Fruit fly (Drosophila melanogaster) whole organism, embryonic: ENCODE measurements around the gene CG17778.

Experiments used
- Atf-2 ChIP-seq: fragments of 200-800 bp; sonication (Bioruptor generic); optimal IDR thresholded peaks from 2 replicates; lab custom pipeline; 2016; ENCODE audit warnings: missing biosample characterization, missing genetic modification characterization
- Awh ChIP-seq: fragments of 200-800 bp; sonication (Bioruptor generic); IDR thresholded peaks from 2 replicates; pipeline ENCODE4, ENCODE4 v1.3.6; 2022; ENCODE audit warnings: missing biosample characterization, missing genetic modification characterization
- B-H1 ChIP-seq: fragments of 200-800 bp; sonication (Bioruptor generic); IDR thresholded peaks from 3 replicates; pipeline ENCODE4 v1.3.6; 2022; ENCODE audit warnings: missing biosample characterization, missing genetic modification characterization
- CG10321 ChIP-seq: fragments of 200-800 bp; sonication (Bioruptor generic); IDR thresholded peaks from 2 replicates; pipeline ENCODE4 v1.3.6; 2022; ENCODE audit warnings: missing biosample characterization, missing genetic modification characterization
- CG11695 ChIP-seq: fragments of 200-800 bp; sonication (Bioruptor generic); IDR thresholded peaks from 3 replicates; pipeline ENCODE4 v1.3.6; 2022; ENCODE audit warnings: missing biosample characterization, missing genetic modification characterization
- CG12155 ChIP-seq: fragments of 200-800 bp; sonication (Bioruptor generic); optimal IDR thresholded peaks from 3 replicates; lab custom pipeline; 2016; ENCODE audit warnings: missing biosample characterization, missing genetic modification characterization
- CG12219 ChIP-seq: fragments of 200-800 bp; sonication (Bioruptor generic); optimal IDR thresholded peaks from 3 replicates; lab custom pipeline; 2018; ENCODE audit warnings: missing biosample characterization, mild to moderate bottlenecking, missing genetic modification characterization
- CG12744 ChIP-seq: fragments of 200-800 bp; sonication (Bioruptor generic); optimal IDR thresholded peaks from 2 replicates; lab custom pipeline; 2016; ENCODE audit warnings: missing biosample characterization, missing genetic modification characterization
- CG13894 ChIP-seq: fragments of 200-800 bp; sonication (Bioruptor generic); optimal IDR thresholded peaks from 3 replicates; lab custom pipeline; 2018; ENCODE audit warnings: missing biosample characterization, mild to moderate bottlenecking, missing genetic modification characterization, moderate library complexity
- CG15073 ChIP-seq: fragments of 200-800 bp; sonication (Bioruptor generic); optimal IDR thresholded peaks from 2 replicates; lab custom pipeline; 2016; ENCODE audit warnings: missing biosample characterization, missing genetic modification characterization
- CG15601 ChIP-seq: fragments of 200-800 bp; sonication (Bioruptor generic); optimal IDR thresholded peaks from 3 replicates; lab custom pipeline; 2019; ENCODE audit warnings: missing biosample characterization, mild to moderate bottlenecking, missing genetic modification characterization, moderate library complexity
- CG1602 ChIP-seq: fragments of 200-800 bp; sonication (Bioruptor generic); optimal IDR thresholded peaks from 3 replicates; lab custom pipeline; 2016; ENCODE audit warnings: missing biosample characterization, missing genetic modification characterization
- CG17186 ChIP-seq: fragments of 200-800 bp; sonication (Bioruptor generic); optimal IDR thresholded peaks from 3 replicates; lab custom pipeline; 2017; ENCODE audit warnings: missing biosample characterization, missing genetic modification reagents, missing genetic modification characterization
- CG17359 ChIP-seq: fragments of 200-800 bp; sonication (Bioruptor generic); optimal IDR thresholded peaks from 3 replicates; lab custom pipeline; 2018; ENCODE audit warnings: missing biosample characterization, mild to moderate bottlenecking, missing genetic modification characterization, moderate library complexity
- CG31224 ChIP-seq: fragments of 200-800 bp; sonication (Bioruptor generic); IDR thresholded peaks from 2 replicates; pipeline ENCODE4 v1.3.6; 2022; ENCODE audit warnings: missing biosample characterization, missing genetic modification characterization
- CG34376 ChIP-seq: fragments of 200-800 bp; sonication (Bioruptor generic); optimal IDR thresholded peaks from 2 replicates; lab custom pipeline; 2018; ENCODE audit warnings: missing biosample characterization, mild to moderate bottlenecking, missing genetic modification characterization
- CG6765 ChIP-seq: fragments of 200-800 bp; sonication (Bioruptor generic); optimal IDR thresholded peaks from 3 replicates; lab custom pipeline; 2017; ENCODE audit warnings: missing biosample characterization, mild to moderate bottlenecking, missing genetic modification characterization
- CG6791 ChIP-seq: fragments of 200-800 bp; sonication (Bioruptor generic); IDR thresholded peaks from 3 replicates; pipeline ENCODE4 v1.3.6; 2022; ENCODE audit warnings: missing biosample characterization, missing genetic modification characterization; ENCODE audit not compliant: partially characterized antibody
- CG7556 ChIP-seq: fragments of 200-800 bp; sonication (Bioruptor generic); optimal IDR thresholded peaks from 2 replicates; lab custom pipeline; 2017; ENCODE audit warnings: missing biosample characterization, mild to moderate bottlenecking, missing genetic modification characterization
- CG7928 ChIP-seq: fragments of 200-800 bp; sonication (Bioruptor generic); optimal IDR thresholded peaks from 2 replicates; lab custom pipeline; 2017; ENCODE audit warnings: missing biosample characterization, mild to moderate bottlenecking, missing genetic modification characterization
- CG9817 ChIP-seq: fragments of 200-800 bp; sonication (Bioruptor generic); optimal IDR thresholded peaks from 2 replicates; lab custom pipeline; 2018; ENCODE audit warnings: missing biosample characterization, mild to moderate bottlenecking, missing genetic modification characterization, moderate library complexity
- Dip3 ChIP-seq: fragments of 200-800 bp; sonication (Bioruptor generic); optimal IDR thresholded peaks from 3 replicates; lab custom pipeline; 2016; ENCODE audit warnings: missing biosample characterization, missing genetic modification characterization
- Dp ChIP-seq: fragments of 200-800 bp; sonication (Bioruptor generic); optimal IDR thresholded peaks from 2 replicates; lab custom pipeline; 2018; ENCODE audit warnings: missing biosample characterization, mild to moderate bottlenecking, missing genetic modification characterization, moderate library complexity
- E2f2 ChIP-seq: fragments of 200-800 bp; sonication (Bioruptor generic); IDR thresholded peaks from 2 replicates; pipeline ENCODE4 v1.3.6; 2022; ENCODE audit warnings: missing biosample characterization, missing genetic modification characterization
- Ets97D ChIP-seq: fragments of 200-800 bp; sonication (Bioruptor generic); optimal IDR thresholded peaks from 3 replicates; lab custom pipeline; 2016; ENCODE audit warnings: missing biosample characterization, missing genetic modification characterization
- HLH54F ChIP-seq: fragments of 200-800 bp; sonication (Bioruptor generic); optimal IDR thresholded peaks from 3 replicates; lab custom pipeline; 2016; ENCODE audit warnings: missing biosample characterization, missing genetic modification characterization
- Myb ChIP-seq: fragments of 200-800 bp; sonication (Bioruptor generic); optimal IDR thresholded peaks from 2 replicates; lab custom pipeline; 2016; ENCODE audit warnings: missing biosample characterization, missing genetic modification characterization
- Tbp ChIP-seq: fragments of >200 bp; optimal IDR thresholded peaks from 2 replicates; lab custom pipeline; 2018; ENCODE audit warnings: missing biosample characterization, missing genetic modification characterization
- Xbp1 ChIP-seq: fragments of 200-800 bp; sonication (Bioruptor generic); optimal IDR thresholded peaks from 3 replicates; lab custom pipeline; 2016; ENCODE audit warnings: missing biosample characterization, mild to moderate bottlenecking, missing genetic modification characterization
- ac ChIP-seq: fragments of 200-800 bp; sonication (Bioruptor generic); optimal IDR thresholded peaks from 3 replicates; lab custom pipeline; 2017; ENCODE audit warnings: missing biosample characterization, mild to moderate bottlenecking, missing genetic modification characterization
- aop ChIP-seq: fragments of 200-800 bp; sonication (Bioruptor generic); IDR thresholded peaks from 2 replicates; pipeline ENCODE4 v1.3.6; 2022; ENCODE audit warnings: missing biosample characterization, missing genetic modification characterization
- ash1 ChIP-seq: fragments of 200-800 bp; sonication (Bioruptor generic); optimal IDR thresholded peaks from 2 replicates; lab custom pipeline; 2018; ENCODE audit warnings: missing biosample characterization, mild to moderate bottlenecking, missing genetic modification characterization
- bbx ChIP-seq: fragments of 200-800 bp; sonication (Bioruptor generic); IDR thresholded peaks from 2 replicates; pipeline ENCODE4 v1.3.6; 2022; ENCODE audit warnings: missing biosample characterization, missing genetic modification characterization; ENCODE audit not compliant: partially characterized antibody
- btn ChIP-seq: fragments of 200-800 bp; sonication (Bioruptor generic); optimal IDR thresholded peaks from 2 replicates; lab custom pipeline; 2016; ENCODE audit warnings: missing biosample characterization, missing genetic modification characterization
- dysf ChIP-seq: fragments of 200-800 bp; sonication (Bioruptor generic); IDR thresholded peaks from 3 replicates; pipeline ENCODE4 v1.3.6; 2022; ENCODE audit warnings: missing biosample characterization, missing genetic modification characterization
- ewg ChIP-seq: fragments of 200-800 bp; sonication (Bioruptor generic); optimal IDR thresholded peaks from 3 replicates; lab custom pipeline; 2017; ENCODE audit warnings: mild to moderate bottlenecking, missing biosample characterization, missing genetic modification reagents, missing genetic modification characterization
- fd102C ChIP-seq: fragments of 200-800 bp; sonication (Bioruptor generic); optimal IDR thresholded peaks from 2 replicates; lab custom pipeline; 2018; ENCODE audit warnings: missing biosample characterization, mild to moderate bottlenecking, missing genetic modification characterization, moderate library complexity
- fu2 ChIP-seq: fragments of 200-800 bp; sonication (Bioruptor generic); optimal IDR thresholded peaks from 2 replicates; lab custom pipeline; 2016; ENCODE audit warnings: missing biosample characterization, missing genetic modification characterization
- hbn ChIP-seq: fragments of 200-800 bp; sonication (Bioruptor generic); IDR thresholded peaks from 2 replicates; pipeline ENCODE4 v1.3.6; 2022; ENCODE audit warnings: missing biosample characterization, missing genetic modification characterization; ENCODE audit not compliant: partially characterized antibody
- hth ChIP-seq: fragments of >200 bp; optimal IDR thresholded peaks from 2 replicates; lab custom pipeline; 2017; ENCODE audit warnings: inconsistent platforms
- ind ChIP-seq: fragments of 200-800 bp; sonication (Bioruptor generic); optimal IDR thresholded peaks from 3 replicates; lab custom pipeline; 2016; ENCODE audit warnings: missing biosample characterization, missing genetic modification characterization
- insv ChIP-seq, 2 experiments: fragments of 200-800 bp; sonication (Bioruptor generic); optimal IDR thresholded peaks; 3 replicates each; lab custom pipeline; 2016 to 2018; ENCODE audit warnings: missing biosample characterization in 2 of 2, missing genetic modification characterization in 2 of 2
- knrl ChIP-seq: fragments of 200-800 bp; sonication (Bioruptor generic); IDR thresholded peaks from 3 replicates; pipeline ENCODE4 v1.3.6; 2022; ENCODE audit warnings: missing biosample characterization, missing genetic modification characterization; ENCODE audit not compliant: partially characterized antibody
- nau ChIP-seq: fragments of 200-800 bp; sonication (Bioruptor generic); optimal IDR thresholded peaks from 3 replicates; lab custom pipeline; 2017; ENCODE audit warnings: missing biosample characterization, mild to moderate bottlenecking, missing genetic modification characterization, missing genetic modification reagents
- onecut ChIP-seq: fragments of 200-800 bp; sonication (Bioruptor generic); IDR thresholded peaks from 2 replicates; pipeline ENCODE4 v1.3.6; 2022; ENCODE audit warnings: missing biosample characterization, missing genetic modification characterization
- org-1 ChIP-seq: fragments of 200-800 bp; sonication (Bioruptor generic); optimal IDR thresholded peaks from 2 replicates; lab custom pipeline; 2017; ENCODE audit warnings: missing biosample characterization, missing genetic modification characterization
- tin ChIP-seq: fragments of 200-800 bp; sonication (Bioruptor generic); optimal IDR thresholded peaks from 3 replicates; lab custom pipeline; 2016; ENCODE audit warnings: missing biosample characterization, missing genetic modification characterization
- tx ChIP-seq: fragments of 200-800 bp; sonication (Bioruptor generic); optimal IDR thresholded peaks from 2 replicates; lab custom pipeline; 2016; ENCODE audit warnings: missing biosample characterization, missing genetic modification characterization
- wor ChIP-seq: fragments of 200-800 bp; sonication (Bioruptor generic); IDR thresholded peaks from 2 replicates; pipeline ENCODE4 v1.3.6; 2022; ENCODE audit warnings: missing biosample characterization, missing genetic modification characterization

The CG17778 gene

DNA sequence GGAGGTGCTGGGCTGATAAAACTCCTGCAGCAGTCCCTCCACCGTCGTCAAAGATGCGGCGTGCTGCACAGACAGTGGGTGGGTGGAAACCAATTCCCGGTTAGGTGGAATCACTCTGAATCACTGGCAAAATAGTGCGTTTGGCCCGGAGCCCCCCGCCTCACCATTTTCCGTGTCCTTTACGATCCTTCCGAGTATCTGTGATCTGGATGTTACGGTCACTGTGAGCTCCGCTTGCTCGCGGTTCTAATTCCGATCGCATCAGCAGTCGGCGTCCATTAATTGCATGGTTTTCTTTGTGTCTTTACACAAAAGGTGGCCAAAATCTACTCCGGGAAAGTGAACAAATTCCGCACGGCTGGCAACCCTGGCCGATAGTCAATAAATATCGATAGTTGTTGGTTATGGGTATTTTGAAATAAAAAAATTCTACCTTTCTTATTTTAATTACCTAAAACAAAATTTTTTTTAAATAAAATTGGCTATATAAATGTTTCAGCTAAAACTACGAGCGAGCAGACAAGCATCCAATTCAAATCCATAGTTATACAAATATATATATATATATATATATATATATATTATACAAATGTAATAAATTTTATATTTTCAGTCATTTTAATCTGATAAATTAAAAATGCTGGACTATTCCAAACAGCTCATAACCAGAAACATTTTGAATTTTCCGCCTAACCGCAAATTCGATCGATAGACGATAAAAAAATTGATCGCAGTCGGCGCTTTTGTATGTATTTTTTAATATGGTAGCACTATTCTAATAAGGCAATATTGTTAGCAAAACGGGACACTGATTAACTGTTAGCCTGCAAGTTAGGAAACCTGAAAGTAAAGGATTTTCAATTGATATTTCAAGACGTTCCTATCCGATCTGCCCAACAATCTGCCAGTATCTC, 17.9 kb upstream of the CG17778 start, which contains the start of the genes ebo and CG13373 (continued):
- TF ChIP-seq CG10321 (GFP tag; lab: Robert Waterston, UW) (no peak), Awh (GFP tag; lab: Robert Waterston, UW) (no peak), CG31224 (GFP tag; lab: Robert Waterston, UW) (no peak), ewg (GFP tag; lab: Kevin White, UChicago) (peak; percentile 4), nau (GFP tag; lab: Kevin White, UChicago) (no peak), tx (GFP tag; lab: Kevin White, UChicago) (no peak), CG7928 (GFP tag; lab: Kevin White, UChicago) (no peak), insv (GFP tag; optimal IDR thresholded peaks at IDR 0.05; lab: Kevin White, UChicago) (peak in 1 of 2 experiments; percentile 71), Dip3 (peak; percentile 23), CG17359 (tag; lab: Kevin White, UChicago) (peak; percentile 44), ind (GFP tag; lab: Kevin White, UChicago) (no peak), bbx (GFP tag; lab: Robert Waterston, UW) (peak; percentile 56), Xbp1 (peak; percentile 51), Tbp (GFP tag; lab: Kevin White, UChicago) (no peak), aop (GFP tag; lab: Robert Waterston, UW) (no peak), dysf (GFP tag; lab: Robert Waterston, UW) (peak; percentile 19; the same call in 1 of the 3 replicates), CG34376 (GFP tag; lab: Kevin White, UChicago) (no peak), CG6791 (GFP tag; lab: Robert Waterston, UW) (peak; percentile 54; the same call in 2 of the 3 replicates), CG12744 (no peak), wor (GFP tag; lab: Robert Waterston, UW) (no peak), org-1 (GFP tag; lab: Kevin White, UChicago) (no peak), E2f2 (GFP tag; lab: Robert Waterston, UW) (peak; percentile 78), fu2 (no peak), CG6765 (GFP tag; lab: Kevin White, UChicago) (no peak), onecut (GFP tag; lab: Robert Waterston, UW) (0 out of 2 replicates have a peak, but pooled peaks have one; percentile 22), CG13894 (no peak), CG15073 (GFP tag; lab: Kevin White, UChicago) (no peak), CG1602 (GFP tag; lab: Kevin White, UChicago) (peak; percentile 31), fd102C (no peak), knrl (peak; percentile 60; the same call in 2 of the 3 replicates), btn (GFP tag; lab: Kevin White, UChicago) (no peak), CG7556 (GFP tag; lab: Kevin White, UChicago) (no peak), CG17186 (GFP tag; lab: Kevin White, UChicago) (no peak), CG12155 (peak; percentile 3), Ets97D (GFP tag; lab: Kevin White, UChicago) (peak; percentile 22), ash1 (GFP tag; lab: Kevin White, UChicago) (no peak), CG15601 (peak; percentile 15), HLH54F (GFP tag; lab: Kevin White, UChicago) (no peak), Dp (GFP tag; lab: Kevin White, UChicago) (peak; percentile 68), CG9817 (tag; lab: Kevin White, UChicago) (peak; percentile 12), CG12219 (GFP tag; lab: Kevin White, UChicago) (no peak), B-H1 (GFP tag; lab: Robert Waterston, UW) (no peak), tin (peak; percentile 5), CG11695 (GFP tag; lab: Robert Waterston, UW) (no peak), Myb (GFP tag; lab: Kevin White, UChicago) (peak; percentile 11), Atf-2 (GFP tag; lab: Kevin White, UChicago) (no peak), ac (no peak), hbn (GFP tag; lab: Robert Waterston, UW) (peak; percentile 62), hth (lab: Kevin White, UChicago) (no peak)
